Fruit fly (Drosophila melanogaster) S2 (cell line): ENCODE results near the gene Cyp12c1.

Experiments used
- CG8478 ChIP-seq: fragments of >200 bp; optimal IDR thresholded peaks from 2 replicates; lab custom pipeline; 2018
- CTCF ChIP-seq, 2 experiments: fragments of >200 bp; optimal IDR thresholded peaks; 2 replicates each; lab custom pipeline; 2018

DNA sequence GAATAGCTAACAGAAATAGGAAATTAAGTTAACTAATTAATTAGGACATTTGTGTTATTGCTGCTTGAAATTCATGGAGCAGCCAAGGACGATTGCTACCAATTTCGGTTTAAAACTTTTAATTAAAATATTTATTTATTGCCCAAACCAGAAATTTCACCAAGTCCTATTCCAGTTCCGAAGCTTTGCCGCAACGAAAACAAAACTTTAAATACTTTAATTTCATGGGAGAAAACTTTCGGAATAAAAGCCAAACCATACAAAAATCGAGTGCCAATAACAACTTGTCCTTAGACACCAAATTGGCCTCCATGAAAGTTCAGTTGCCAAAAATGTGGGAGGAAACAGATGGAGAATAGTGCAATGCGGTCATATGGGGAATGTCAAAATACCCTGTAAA, 42.9 kb downstream of the Cyp12c1 start:
- TF ChIP-seq CG8478 = no peak
- no peak for TF ChIP-seq CTCF (optimal IDR thresholded peaks at IDR 0.05; lab: Kevin White, UChicago)
